Worm (Caenorhabditis elegans) whole organism, L4/young adult: Measurements from ENCODE around the gene F59A6.3.

Experiments used
- W03F9.2 ChIP-seq: fragments of 150-350 bp; optimal IDR thresholded peaks from 2 replicates; lab custom pipeline; 2014; ENCODE audit warnings: missing biosample characterization, missing genetic modification characterization
- dao-5 ChIP-seq: sonication (generic microtip); optimal IDR thresholded peaks from 2 replicates; lab custom pipeline; 2016; ENCODE audit warnings: missing genotype, missing genetic modification characterization, moderate library complexity, missing compliant biosample characterization
- him-1 ChIP-seq: sonication (generic microtip); optimal IDR thresholded peaks from 2 replicates; lab custom pipeline; 2016; ENCODE audit warnings: missing genotype, missing genetic modification reagents, missing genetic modification characterization, missing compliant biosample characterization

DNA sequence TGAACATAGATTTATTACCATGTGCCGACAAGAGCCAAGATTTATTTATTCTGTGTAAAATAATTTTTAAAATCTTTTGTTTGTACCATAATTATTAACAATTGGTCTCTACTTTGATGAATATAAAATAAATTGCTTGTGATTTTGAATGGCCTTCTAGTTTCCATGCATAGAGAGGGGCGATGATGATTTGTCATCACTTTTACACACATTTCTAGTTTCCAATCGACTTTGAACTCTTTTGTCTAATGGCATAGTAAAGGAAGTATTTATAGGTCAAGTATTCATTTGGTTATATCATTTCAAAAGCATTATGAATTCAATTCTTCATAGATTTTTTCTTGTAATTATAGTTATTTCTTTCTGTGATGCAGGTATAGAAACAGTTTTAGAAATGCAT lies 4.5 kb upstream of the F59A6.3 start, which contains the start of gene F59A6.10:
- TF ChIP-seq him-1 (tag; lab: Kevin White, UChicago) = no peak
- no peak for TF ChIP-seq dao-5 (tag; lab: Kevin White, UChicago)
- no peak for TF ChIP-seq W03F9.2 (tag; lab: Kevin White, UChicago)
